Worm (Caenorhabditis elegans) whole organism, midembryonic: ENCODE data around the gene clec-251.

Experiments
- T22C8.4 ChIP-seq: fragments of 200-800 bp; sonication (Bioruptor generic); IDR thresholded peaks from 2 replicates; pipeline ENCODE4 v1.3.6; 2022; ENCODE audit warnings: missing genetic modification characterization, missing compliant biosample characterization
- cog-1 ChIP-seq: sonication (generic microtip); optimal IDR thresholded peaks from 2 replicates; lab custom pipeline; 2016; ENCODE audit warnings: missing genetic modification characterization, missing compliant biosample characterization
- flt-1 ChIP-seq: fragments of 200-800 bp; sonication (Bioruptor generic); IDR thresholded peaks from 2 replicates; pipeline ENCODE4 v1.3.6; 2022; ENCODE audit warnings: missing genetic modification characterization, missing compliant biosample characterization
- klf-2 ChIP-seq: fragments of 200-800 bp; sonication (Bioruptor generic); conservative IDR thresholded peaks from 2 replicates; pipeline ENCODE4 v1.3.6; 2022; ENCODE audit warnings: missing genetic modification reagents, missing genetic modification characterization, missing compliant biosample characterization
- med-1 ChIP-seq: sonication (generic microtip); optimal IDR thresholded peaks from 2 replicates; lab custom pipeline; 2017; ENCODE audit warnings: missing genetic modification characterization, mild to moderate bottlenecking, missing compliant biosample characterization, antibody characterized with exemption, missing genetic modification reagents; ENCODE audit not compliant: insufficient read depth
- ref-1 ChIP-seq: fragments of 200-800 bp; sonication (Bioruptor generic); conservative IDR thresholded peaks from 2 replicates; pipeline ENCODE4 v1.3.6; 2022; ENCODE audit warnings: missing genetic modification reagents, missing genetic modification characterization, missing compliant biosample characterization
- tab-1 ChIP-seq: fragments of 200-800 bp; sonication (Bioruptor generic); IDR thresholded peaks from 2 replicates; pipeline ENCODE4 v1.3.6; 2022; ENCODE audit warnings: missing genetic modification characterization, missing compliant biosample characterization
- ztf-23 ChIP-seq: fragments of 200-800 bp; sonication (Bioruptor generic); IDR thresholded peaks from 2 replicates; pipeline ENCODE4 v1.3.6; 2022; ENCODE audit warnings: missing genetic modification reagents, missing genetic modification characterization, missing compliant biosample characterization
- ztf-29 ChIP-seq: fragments of 200-800 bp; sonication (Bioruptor generic); IDR thresholded peaks from 2 replicates; pipeline ENCODE4 v1.3.6; 2022; ENCODE audit warnings: missing genetic modification reagents, missing genetic modification characterization, missing compliant biosample characterization

Gene clec-251

ce11 chrV:18746937-18747660, at the start of gene clec-251:
Gene clec-251 (minus strand): TSS chrV:18746987.
- TF ChIP-seq T22C8.4 (GFP tag; lab: Robert Waterston, UW): no peak
- TF ChIP-seq ref-1 (GFP tag; lab: Robert Waterston, UW): no peak
- no peak for TF ChIP-seq ztf-23 (GFP tag; lab: Robert Waterston, UW)
- no peak for TF ChIP-seq klf-2
- no peak for TF ChIP-seq cog-1 (tag; lab: Kevin White, UChicago)
- TF ChIP-seq tab-1: no peak
- TF ChIP-seq ztf-29: no peak
- TF ChIP-seq med-1 (GFP tag; lab: Kevin White, UChicago): no peak
- no peak for TF ChIP-seq flt-1 (GFP tag; lab: Robert Waterston, UW)

ce11 chrV:18790658-18791057, 43.9 kb upstream of the clec-251 start, which contains the start of gene nhr-231:
Gene nhr-231 (plus strand): TSS chrV:18790958.
- no peak for TF ChIP-seq cog-1 (tag; lab: Kevin White, UChicago)

- TF ChIP-seq T22C8.4 (GFP tag; lab: Robert Waterston, UW) (no peak), tab-1 (no peak), cog-1 (tag; lab: Kevin White, UChicago) (no peak)
Observed at ce11 chrV:18787417-18787918, 40.7 kb upstream of the clec-251 start, which contains the start of gene Y17D7B.2. Gene Y17D7B.2 (plus strand): TSS chrV:18787739.

ce11 chrV:18786694-18787093, 39.9 kb upstream of the clec-251 start, which contains the start of gene Y17D7B.3:
Gene Y17D7B.3 (minus strand): TSS chrV:18786794.
- no peak for TF ChIP-seq ztf-23 (GFP tag; lab: Robert Waterston, UW)
- TF ChIP-seq tab-1: no peak
- no peak for TF ChIP-seq cog-1 (tag; lab: Kevin White, UChicago)

ce11 chrV:18783474-18783873, 36.7 kb upstream of the clec-251 start, which contains the start of gene Y17D7B.10:
Gene Y17D7B.10 (plus strand): TSS chrV:18783716.
- TF ChIP-seq ref-1 (GFP tag; lab: Robert Waterston, UW) (no peak), T22C8.4 (GFP tag; lab: Robert Waterston, UW) (no peak), tab-1 (no peak), med-1 (GFP tag; lab: Kevin White, UChicago) (no peak), flt-1 (GFP tag; lab: Robert Waterston, UW) (no peak), cog-1 (tag; lab: Kevin White, UChicago) (no peak), ztf-23 (GFP tag; lab: Robert Waterston, UW) (no peak)

ce11 chrV:18782747-18783146, 36.0 kb upstream of the clec-251 start:
- TF ChIP-seq flt-1 (GFP tag; lab: Robert Waterston, UW) (no peak), ztf-29 (no peak), ztf-23 (GFP tag; lab: Robert Waterston, UW) (no peak), tab-1 (no peak), med-1 (GFP tag; lab: Kevin White, UChicago) (no peak), cog-1 (tag; lab: Kevin White, UChicago) (no peak), klf-2 (no peak), ref-1 (GFP tag; lab: Robert Waterston, UW) (no peak), T22C8.4 (GFP tag; lab: Robert Waterston, UW) (no peak)

ce11 chrV:18780605-18781004, 33.8 kb upstream of the clec-251 start:
- no peak for TF ChIP-seq flt-1 (GFP tag; lab: Robert Waterston, UW)
- TF ChIP-seq ref-1 (GFP tag; lab: Robert Waterston, UW): no peak
- no peak for TF ChIP-seq tab-1
- no peak for TF ChIP-seq klf-2
- no peak for TF ChIP-seq T22C8.4 (GFP tag; lab: Robert Waterston, UW)
- TF ChIP-seq cog-1 (tag; lab: Kevin White, UChicago): no peak
- TF ChIP-seq ztf-23 (GFP tag; lab: Robert Waterston, UW): no peak
- TF ChIP-seq med-1 (GFP tag; lab: Kevin White, UChicago): no peak

- TF ChIP-seq T22C8.4 (GFP tag; lab: Robert Waterston, UW): no peak
- no peak for TF ChIP-seq klf-2
- no peak for TF ChIP-seq tab-1
- no peak for TF ChIP-seq ref-1 (GFP tag; lab: Robert Waterston, UW)
- no peak for TF ChIP-seq flt-1 (GFP tag; lab: Robert Waterston, UW)
- no peak for TF ChIP-seq med-1 (GFP tag; lab: Kevin White, UChicago)
- TF ChIP-seq ztf-29: no peak
- no peak for TF ChIP-seq cog-1 (tag; lab: Kevin White, UChicago)
- no peak for TF ChIP-seq ztf-23 (GFP tag; lab: Robert Waterston, UW)
Observed at ce11 chrV:18776245-18776737, 29.5 kb upstream of the clec-251 start, which contains the start of gene Y17D7B.4. Gene Y17D7B.4 (minus strand): TSS chrV:18776687.

ce11 chrV:18772761-18773160, 26.0 kb upstream of the clec-251 start, which contains the start of gene clec-257:
Gene clec-257 (plus strand): TSS chrV:18773061.
- no peak for TF ChIP-seq cog-1 (tag; lab: Kevin White, UChicago)
- TF ChIP-seq tab-1: no peak
- TF ChIP-seq ztf-23 (GFP tag; lab: Robert Waterston, UW): no peak
- TF ChIP-seq T22C8.4 (GFP tag; lab: Robert Waterston, UW): no peak
- no peak for TF ChIP-seq med-1 (GFP tag; lab: Kevin White, UChicago)
- no peak for TF ChIP-seq flt-1 (GFP tag; lab: Robert Waterston, UW)
- no peak for TF ChIP-seq ztf-29
- no peak for TF ChIP-seq ref-1 (GFP tag; lab: Robert Waterston, UW)
- no peak for TF ChIP-seq klf-2
